Fruit fly (Drosophila melanogaster) whole organism, wandering third instar larva: Measurements from ENCODE around the gene CG18787.

Experiments used
- CG9705 ChIP-seq: fragments of 200-800 bp; sonication (Bioruptor generic); optimal IDR thresholded peaks from 2 replicates; lab custom pipeline; 2018; ENCODE audit warnings: missing biosample characterization, mild to moderate bottlenecking, missing genetic modification characterization
- CrebA ChIP-seq: fragments of 200-800 bp; sonication (Bioruptor generic); optimal IDR thresholded peaks from 2 replicates; lab custom pipeline; 2016; ENCODE audit warnings: missing biosample characterization, mild to moderate bottlenecking, missing genetic modification characterization, borderline replicate concordance
- Dif ChIP-seq: fragments of 200-275, 200-300 bp; sonication (Bioruptor generic); optimal IDR thresholded peaks from 2 replicates; lab custom pipeline; 2018; ENCODE audit warnings: missing biosample characterization, missing genetic modification characterization; ENCODE audit not compliant: partially characterized antibody
- Jra ChIP-seq: sonication (Bioruptor generic); optimal IDR thresholded peaks from 2 replicates; lab custom pipeline; 2016; ENCODE audit warnings: missing biosample characterization, missing genetic modification characterization
- OdsH ChIP-seq: fragments of 200-800 bp; sonication (Bioruptor generic); optimal IDR thresholded peaks from 2 replicates; lab custom pipeline; 2016; ENCODE audit warnings: missing biosample characterization, mild to moderate bottlenecking, missing genetic modification characterization
- brk ChIP-seq: fragments of 200-800 bp; sonication (Bioruptor generic); optimal IDR thresholded peaks from 2 replicates; lab custom pipeline; 2016; ENCODE audit warnings: missing biosample characterization, mild to moderate bottlenecking, missing genetic modification characterization
- dsf ChIP-seq: sonication (Bioruptor generic); optimal IDR thresholded peaks from 2 replicates; lab custom pipeline; 2016; ENCODE audit warnings: missing biosample characterization, missing genetic modification characterization, borderline replicate concordance
- ey ChIP-seq: fragments of 200-800 bp; sonication (Bioruptor generic); optimal IDR thresholded peaks from 2 replicates; lab custom pipeline; 2016; ENCODE audit warnings: missing biosample characterization, missing genetic modification characterization
- fru ChIP-seq: fragments of 200-800 bp; sonication (Bioruptor generic); optimal IDR thresholded peaks from 3 replicates; lab custom pipeline; 2016; ENCODE audit warnings: missing biosample characterization, mild to moderate bottlenecking, missing genetic modification characterization
- h ChIP-seq: fragments of 200-800 bp; sonication (Bioruptor generic); optimal IDR thresholded peaks from 3 replicates; lab custom pipeline; 2016; ENCODE audit warnings: missing biosample characterization, mild to moderate bottlenecking, missing genetic modification characterization
- jim ChIP-seq: fragments of 175-275, 200-325 bp; sonication (Bioruptor generic); optimal IDR thresholded peaks from 2 replicates; lab custom pipeline; 2016; ENCODE audit warnings: missing biosample characterization, mild to moderate bottlenecking, missing genetic modification characterization
- pan ChIP-seq: fragments of >200 bp; optimal IDR thresholded peaks from 2 replicates; lab custom pipeline; 2017
- psq ChIP-seq: fragments of 200-800 bp; sonication (Bioruptor generic); optimal IDR thresholded peaks from 3 replicates; lab custom pipeline; 2017; ENCODE audit warnings: missing biosample characterization, mild to moderate bottlenecking, missing genetic modification characterization, moderate library complexity
- sage ChIP-seq: fragments of 200-800 bp; sonication (Bioruptor generic); optimal IDR thresholded peaks from 2 replicates; lab custom pipeline; 2016; ENCODE audit warnings: missing biosample characterization, mild to moderate bottlenecking, missing genetic modification characterization

DNA sequence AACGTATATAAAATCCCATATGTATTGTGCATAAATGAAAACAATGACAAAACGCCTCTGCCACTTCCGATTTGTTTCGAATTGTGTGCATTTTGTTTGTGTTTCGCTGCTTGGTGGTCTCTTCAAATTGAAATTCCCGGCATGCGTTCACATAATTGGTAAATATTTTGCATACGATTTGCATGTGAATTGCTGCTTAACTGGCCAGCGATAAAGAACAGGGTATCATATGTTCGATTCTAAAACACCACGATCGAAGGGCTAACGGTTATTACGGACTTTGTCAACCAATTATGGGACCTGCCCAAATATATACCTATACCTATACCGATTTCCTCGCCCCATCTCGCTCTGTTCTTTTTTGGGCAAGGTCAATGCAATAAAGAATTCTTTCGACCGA is 29.0 kb upstream of the CG18787 start:
- TF ChIP-seq Jra (GFP tag; lab: Kevin White, UChicago): no peak
- TF ChIP-seq OdsH (GFP tag; lab: Kevin White, UChicago): no peak
- TF ChIP-seq h (GFP tag; lab: Kevin White, UChicago): no peak
- TF ChIP-seq CrebA (GFP tag; lab: Kevin White, UChicago): no peak
- no peak for TF ChIP-seq psq (GFP tag; lab: Kevin White, UChicago)
- TF ChIP-seq brk (GFP tag; lab: Kevin White, UChicago): no peak
- no peak for TF ChIP-seq pan
- TF ChIP-seq fru (GFP tag; lab: Kevin White, UChicago): no peak
- TF ChIP-seq CG9705 (GFP tag; lab: Kevin White, UChicago): no peak
- no peak for TF ChIP-seq Dif (GFP tag; lab: Kevin White, UChicago)
- TF ChIP-seq jim (GFP tag; lab: Kevin White, UChicago): no peak
- no peak for TF ChIP-seq ey (GFP tag; lab: Kevin White, UChicago)
- no peak for TF ChIP-seq sage
- no peak for TF ChIP-seq dsf
